Fruit fly (Drosophila melanogaster) whole organism, embryonic: ENCODE data around the gene ppl.
A peak's percentile ranks its signal among the peaks of the same experiment; 100 is the strongest.

Experiments used
- Atf-2 ChIP-seq: fragments of 200-800 bp; sonication (Bioruptor generic); optimal IDR thresholded peaks from 2 replicates; lab custom pipeline; 2016; ENCODE audit warnings: missing biosample characterization, missing genetic modification characterization
- Bgb ChIP-seq: fragments of 200-800 bp; sonication (Bioruptor generic); IDR thresholded peaks from 2 replicates; pipeline ENCODE4 v1.3.6; 2022; ENCODE audit warnings: missing biosample characterization, missing genetic modification characterization; ENCODE audit not compliant: partially characterized antibody
- Blimp-1 ChIP-seq: fragments of 200-800 bp; sonication (Bioruptor generic); optimal IDR thresholded peaks from 3 replicates; lab custom pipeline; 2018; ENCODE audit warnings: missing biosample characterization, missing genetic modification characterization, mild to moderate bottlenecking, moderate library complexity, missing genetic modification reagents
- CG10565 ChIP-seq: fragments of 200-800 bp; sonication (Bioruptor generic); optimal IDR thresholded peaks from 3 replicates; lab custom pipeline; 2016; ENCODE audit warnings: missing biosample characterization, mild to moderate bottlenecking, missing genetic modification characterization
- CG13287 ChIP-seq: fragments of 200-800 bp; sonication (Bioruptor generic); IDR thresholded peaks from 2 replicates; pipeline ENCODE4 v1.3.6; 2022; ENCODE audit warnings: missing biosample characterization, missing genetic modification characterization; ENCODE audit not compliant: partially characterized antibody
- CG13775 ChIP-seq: fragments of 200-800 bp; sonication (Bioruptor generic); optimal IDR thresholded peaks from 3 replicates; lab custom pipeline; 2017; ENCODE audit warnings: missing biosample characterization, mild to moderate bottlenecking, missing genetic modification characterization
- CG13894 ChIP-seq: fragments of 200-800 bp; sonication (Bioruptor generic); optimal IDR thresholded peaks from 3 replicates; lab custom pipeline; 2018; ENCODE audit warnings: missing biosample characterization, mild to moderate bottlenecking, missing genetic modification characterization, moderate library complexity
- CG14050 ChIP-seq: fragments of 200-800 bp; sonication (Bioruptor generic); IDR thresholded peaks from 3 replicates; pipeline ENCODE4 v1.3.6; 2022; ENCODE audit warnings: missing biosample characterization, missing genetic modification characterization
- CG15269 ChIP-seq: fragments of 200-800 bp; sonication (Bioruptor generic); optimal IDR thresholded peaks from 2 replicates; lab custom pipeline; 2018; ENCODE audit warnings: missing biosample characterization, mild to moderate bottlenecking, missing genetic modification characterization, moderate library complexity
- CG17186 ChIP-seq: fragments of 200-800 bp; sonication (Bioruptor generic); optimal IDR thresholded peaks from 3 replicates; lab custom pipeline; 2017; ENCODE audit warnings: missing biosample characterization, missing genetic modification reagents, missing genetic modification characterization
- CG2678 ChIP-seq: fragments of 200-800 bp; sonication (Bioruptor generic); optimal IDR thresholded peaks from 3 replicates; lab custom pipeline; 2019; ENCODE audit warnings: missing biosample characterization, mild to moderate bottlenecking, missing genetic modification characterization, moderate library complexity
- CG30020 ChIP-seq: fragments of 200-800 bp; optimal IDR thresholded peaks from 2 replicates; lab custom pipeline; 2019; ENCODE audit warnings: missing biosample characterization, mild to moderate bottlenecking, missing genetic modification characterization, moderate library complexity
- CG3838 ChIP-seq: fragments of 200-800 bp; sonication (Bioruptor generic); optimal IDR thresholded peaks from 3 replicates; lab custom pipeline; 2016; ENCODE audit warnings: missing biosample characterization, missing genetic modification characterization
- CG4282 ChIP-seq: fragments of 200-800 bp; sonication (Bioruptor generic); optimal IDR thresholded peaks from 2 replicates; lab custom pipeline; 2016; ENCODE audit warnings: missing biosample characterization, missing genetic modification characterization
- CG4360 ChIP-seq: fragments of 200-800 bp; sonication (Bioruptor generic); IDR thresholded peaks from 2 replicates; pipeline ENCODE4 v1.3.6; 2022; ENCODE audit warnings: missing biosample characterization, missing genetic modification characterization
- CG4854 ChIP-seq: fragments of 200-800 bp; sonication (Bioruptor generic); optimal IDR thresholded peaks from 2 replicates; lab custom pipeline; 2016; ENCODE audit warnings: missing biosample characterization, missing genetic modification characterization, inconsistent platforms
- CG5245 ChIP-seq: fragments of 200-800 bp; sonication (Bioruptor generic); optimal IDR thresholded peaks from 3 replicates; lab custom pipeline; 2016; ENCODE audit warnings: missing biosample characterization, missing genetic modification characterization
- CG6765 ChIP-seq: fragments of 200-800 bp; sonication (Bioruptor generic); optimal IDR thresholded peaks from 3 replicates; lab custom pipeline; 2017; ENCODE audit warnings: missing biosample characterization, mild to moderate bottlenecking, missing genetic modification characterization
- CG7963 ChIP-seq: fragments of 200-800 bp; sonication (Bioruptor generic); IDR thresholded peaks from 3 replicates; pipeline ENCODE4 v1.3.6; 2022; ENCODE audit warnings: missing biosample characterization, missing genetic modification characterization; ENCODE audit not compliant: partially characterized antibody
- CG8089 ChIP-seq: fragments of 200-800 bp; sonication (Bioruptor generic); optimal IDR thresholded peaks from 3 replicates; lab custom pipeline; 2016; ENCODE audit warnings: missing biosample characterization, missing genetic modification characterization
- CG9817 ChIP-seq: fragments of 200-800 bp; sonication (Bioruptor generic); optimal IDR thresholded peaks from 2 replicates; lab custom pipeline; 2018; ENCODE audit warnings: missing biosample characterization, mild to moderate bottlenecking, missing genetic modification characterization, moderate library complexity
- Dip3 ChIP-seq: fragments of 200-800 bp; sonication (Bioruptor generic); optimal IDR thresholded peaks from 3 replicates; lab custom pipeline; 2016; ENCODE audit warnings: missing biosample characterization, missing genetic modification characterization
- Dll ChIP-seq: fragments of 200-800 bp; sonication (Bioruptor generic); IDR thresholded peaks from 4 replicates; pipeline ENCODE4 v1.3.6; 2022; ENCODE audit warnings: missing biosample characterization, missing genetic modification characterization; ENCODE audit not compliant: partially characterized antibody
- Doc2 ChIP-seq: fragments of 200-800 bp; sonication (Bioruptor generic); IDR thresholded peaks from 2 replicates; pipeline ENCODE4 v1.3.6; 2022; ENCODE audit warnings: missing biosample characterization, missing genetic modification characterization
- Eip74EF ChIP-seq, 2 experiments: fragments of 200-800 bp in 1 of 2; fragments of >200 bp in 1 of 2; sonication (Bioruptor generic) in 1 of 2; optimal IDR thresholded peaks; 2 replicates each; lab custom pipeline; 2017 to 2019; ENCODE audit warnings: missing biosample characterization in 2 of 2, missing genetic modification characterization in 2 of 2, mild to moderate bottlenecking in 1 of 2, moderate library complexity in 1 of 2
- Hr39 ChIP-seq: fragments of >200 bp; optimal IDR thresholded peaks from 2 replicates; lab custom pipeline; 2017
- Med ChIP-seq: fragments of 200-800 bp; sonication (Bioruptor generic); peaks from one replicate; lab custom pipeline; 2016; ENCODE audit warnings: missing biosample characterization, missing genetic modification characterization, mild to moderate bottlenecking, inconsistent platforms, moderate library complexity
- Mrtf ChIP-seq: fragments of 200-800 bp; sonication (Bioruptor generic); IDR thresholded peaks from 3 replicates; pipeline ENCODE4 v1.3.6; 2022; ENCODE audit warnings: missing biosample characterization, missing genetic modification characterization
- NC2α ChIP-seq: fragments of 200-800 bp; sonication (Bioruptor generic); optimal IDR thresholded peaks from 2 replicates; lab custom pipeline; 2016; ENCODE audit warnings: missing biosample characterization, missing genetic modification characterization
- Scr ChIP-seq: fragments of 200-800 bp; sonication (Bioruptor generic); IDR thresholded peaks from 2 replicates; pipeline ENCODE4 v1.3.6; 2022; ENCODE audit warnings: missing biosample characterization, missing genetic modification characterization; ENCODE audit not compliant: partially characterized antibody
- amos ChIP-seq: fragments of 200-800 bp; sonication (Bioruptor generic); IDR thresholded peaks from 2 replicates; pipeline ENCODE4 v1.3.6; 2022; ENCODE audit warnings: missing biosample characterization, missing genetic modification characterization; ENCODE audit not compliant: partially characterized antibody
- cas ChIP-seq: fragments of 200-800 bp; sonication (Bioruptor generic); IDR thresholded peaks from 2 replicates; pipeline ENCODE4 v1.3.6; 2022; ENCODE audit warnings: missing biosample characterization, missing genetic modification characterization
- cato ChIP-seq: fragments of 200-800 bp; sonication (Bioruptor generic); optimal IDR thresholded peaks from 2 replicates; lab custom pipeline; 2016; ENCODE audit warnings: missing biosample characterization, missing genetic modification characterization, borderline replicate concordance
- caup ChIP-seq: fragments of 200-800 bp; sonication (Bioruptor generic); optimal IDR thresholded peaks from 3 replicates; lab custom pipeline; 2017; ENCODE audit warnings: missing biosample characterization, mild to moderate bottlenecking, missing genetic modification characterization, moderate library complexity; ENCODE audit not compliant: severe bottlenecking
- chinmo ChIP-seq: fragments of 200-800 bp; sonication (Bioruptor generic); IDR thresholded peaks from 4 replicates; pipeline ENCODE4 v1.3.6; 2022; ENCODE audit warnings: missing biosample characterization, missing genetic modification characterization; ENCODE audit not compliant: partially characterized antibody
- crc ChIP-seq: fragments of 200-800 bp; sonication (Bioruptor generic); optimal IDR thresholded peaks from 2 replicates; lab custom pipeline; 2016; ENCODE audit warnings: missing biosample characterization, missing genetic modification characterization
- da ChIP-seq: fragments of 200-800 bp; sonication (Bioruptor generic); optimal IDR thresholded peaks from 2 replicates; lab custom pipeline; 2016; ENCODE audit warnings: missing biosample characterization, missing genetic modification characterization
- dm ChIP-seq: fragments of 200-800 bp; sonication (Bioruptor generic); optimal IDR thresholded peaks from 3 replicates; lab custom pipeline; 2016; ENCODE audit warnings: missing biosample characterization, missing genetic modification characterization
- mam ChIP-seq: fragments of 200-800 bp; sonication (Bioruptor generic); optimal IDR thresholded peaks from 3 replicates; lab custom pipeline; 2016; ENCODE audit warnings: missing biosample characterization, missing genetic modification characterization
- nmo ChIP-seq: fragments of 200-800 bp; sonication (Bioruptor generic); optimal IDR thresholded peaks from 2 replicates; lab custom pipeline; 2018; ENCODE audit warnings: missing biosample characterization, mild to moderate bottlenecking, missing genetic modification characterization, moderate library complexity
- onecut ChIP-seq: fragments of 200-800 bp; sonication (Bioruptor generic); IDR thresholded peaks from 2 replicates; pipeline ENCODE4 v1.3.6; 2022; ENCODE audit warnings: missing biosample characterization, missing genetic modification characterization
- pfk ChIP-seq: fragments of 200-800 bp; sonication (Bioruptor generic); optimal IDR thresholded peaks from 2 replicates; lab custom pipeline; 2018; ENCODE audit warnings: missing biosample characterization, mild to moderate bottlenecking, missing genetic modification characterization, moderate library complexity
- slbo ChIP-seq: fragments of 200-800 bp; sonication (Bioruptor generic); IDR thresholded peaks from 2 replicates; pipeline ENCODE4 v1.3.6; 2022; ENCODE audit warnings: missing biosample characterization, missing genetic modification characterization
- tup ChIP-seq: fragments of 200-800 bp; sonication (Bioruptor generic); optimal IDR thresholded peaks from 2 replicates; lab custom pipeline; 2016; ENCODE audit warnings: missing biosample characterization, mild to moderate bottlenecking, missing genetic modification characterization, moderate library complexity
- tx ChIP-seq: fragments of 200-800 bp; sonication (Bioruptor generic); optimal IDR thresholded peaks from 2 replicates; lab custom pipeline; 2016; ENCODE audit warnings: missing biosample characterization, missing genetic modification characterization
- wor ChIP-seq: fragments of 200-800 bp; sonication (Bioruptor generic); IDR thresholded peaks from 2 replicates; pipeline ENCODE4 v1.3.6; 2022; ENCODE audit warnings: missing biosample characterization, missing genetic modification characterization
- yki ChIP-seq: fragments of >200 bp; optimal IDR thresholded peaks from 3 replicates; lab custom pipeline; 2018
- zf30C ChIP-seq: fragments of 200-800 bp; sonication (Bioruptor generic); optimal IDR thresholded peaks from 3 replicates; lab custom pipeline; 2018; ENCODE audit warnings: missing biosample characterization, mild to moderate bottlenecking, missing genetic modification characterization

Gene ppl

dm6 chr3L:21285639-21286338 is 4.5 kb upstream of the ppl start, which contains the start of the genes CG12974 and pzg (continued):
- TF ChIP-seq CG7963 (GFP tag; lab: Robert Waterston, UW) = peak; percentile 85
- TF ChIP-seq onecut (GFP tag; lab: Robert Waterston, UW) = peak; percentile 83
- peak; percentile 45 for TF ChIP-seq pfk (GFP tag; lab: Kevin White, UChicago)
- TF ChIP-seq dm = peak; percentile 84
- TF ChIP-seq CG3838 = peak; percentile 50
- no peak for TF ChIP-seq CG10565 (GFP tag; lab: Kevin White, UChicago)
- TF ChIP-seq CG4854 = peak; percentile 23
- TF ChIP-seq cas (GFP tag; lab: Robert Waterston, UW) = peak; percentile 36; the same call in 1 of the 2 replicates
- peak; percentile 65 for TF ChIP-seq mam
- TF ChIP-seq da (GFP tag; lab: Kevin White, UChicago) = peak; percentile 55
- peak; percentile 65 for TF ChIP-seq CG6765
- TF ChIP-seq Scr (GFP tag; lab: Robert Waterston, UW) = peak; percentile 64
- TF ChIP-seq NC2α (GFP tag; lab: Kevin White, UChicago) = peak; percentile 60
- TF ChIP-seq CG17186 = peak; percentile 61
- peak; percentile 85 for TF ChIP-seq Blimp-1
- TF ChIP-seq zf30C = no peak
- TF ChIP-seq Dip3 (GFP tag; lab: Kevin White, UChicago) = peak; percentile 80
- no peak for TF ChIP-seq Hr39 (lab: Kevin White, UChicago)
- peak; percentile 74; the same call in 1 of the 2 replicates for TF ChIP-seq Bgb (GFP tag; lab: Robert Waterston, UW)
- peak; percentile 69; the same call in 3 of the 4 replicates for TF ChIP-seq Dll (GFP tag; lab: Robert Waterston, UW)
- peak; percentile 94 for TF ChIP-seq nmo (GFP tag; lab: Kevin White, UChicago)
- peak in 1 of 2 experiments; percentile 5 for TF ChIP-seq Eip74EF (GFP tag; optimal IDR thresholded peaks at IDR 0.05; lab: Kevin White, UChicago)
- peak; percentile 92 for TF ChIP-seq wor (GFP tag; lab: Robert Waterston, UW)
- peak; percentile 18; the same call in 1 of the 2 replicates for TF ChIP-seq CG4360
- peak; percentile 73 for TF ChIP-seq caup (GFP tag; lab: Kevin White, UChicago)
- peak; percentile 87 for TF ChIP-seq CG9817 (tag; lab: Kevin White, UChicago)
- TF ChIP-seq CG4282 (GFP tag; lab: Kevin White, UChicago) = peak; percentile 68
- peak; percentile 96 for TF ChIP-seq Med (GFP tag; lab: Kevin White, UChicago)
- peak; percentile 88 for TF ChIP-seq slbo (GFP tag; lab: Robert Waterston, UW)
- no peak for TF ChIP-seq crc (GFP tag; lab: Kevin White, UChicago)
- peak; percentile 13 for TF ChIP-seq yki
- peak; percentile 70 for TF ChIP-seq CG2678 (tag; lab: Kevin White, UChicago)
- 0 out of 4 replicates have a peak, but pooled peaks have one; percentile 45 for TF ChIP-seq chinmo (GFP tag; lab: Robert Waterston, UW)
- TF ChIP-seq CG13775 = peak; percentile 94
- peak; percentile 51 for TF ChIP-seq Atf-2 (GFP tag; lab: Kevin White, UChicago)
- peak; percentile 69 for TF ChIP-seq tx (GFP tag; lab: Kevin White, UChicago)
- TF ChIP-seq CG5245 = no peak
- peak; percentile 80 for TF ChIP-seq CG30020 (tag; lab: Kevin White, UChicago)
- peak; percentile 79 for TF ChIP-seq Doc2 (GFP tag; lab: Robert Waterston, UW)
- peak; percentile 81 for TF ChIP-seq Mrtf
- TF ChIP-seq CG13287 = peak; percentile 75
- peak; percentile 80 for TF ChIP-seq CG8089 (GFP tag; lab: Kevin White, UChicago)
- TF ChIP-seq CG14050 = peak; percentile 56
- peak; percentile 49 for TF ChIP-seq cato (GFP tag; lab: Kevin White, UChicago)
- TF ChIP-seq tup (GFP tag; lab: Kevin White, UChicago) = peak; percentile 47
- TF ChIP-seq CG13894 (tag; lab: Kevin White, UChicago) = peak; percentile 60
- peak; percentile 66; the same call in 1 of the 2 replicates for TF ChIP-seq amos (GFP tag; lab: Robert Waterston, UW)
- peak; percentile 59 for TF ChIP-seq CG15269 (tag; lab: Kevin White, UChicago)
